Fruit fly (Drosophila melanogaster) whole organism, prepupa: ENCODE results near the gene Pde9.

Experiments
- Blimp-1 ChIP-seq: fragments of 200-800 bp; sonication (Bioruptor generic); optimal IDR thresholded peaks from 3 replicates; lab custom pipeline; 2017; ENCODE audit warnings: missing biosample characterization, missing genetic modification characterization, mild to moderate bottlenecking, moderate library complexity, missing genetic modification reagents
- CG10631 ChIP-seq: fragments of 200-800 bp; sonication (Bioruptor generic); optimal IDR thresholded peaks from 2 replicates; lab custom pipeline; 2016; ENCODE audit warnings: missing biosample characterization, missing genetic modification characterization
- CG10669 ChIP-seq: fragments of 200-800 bp; sonication (Bioruptor generic); optimal IDR thresholded peaks from 3 replicates; lab custom pipeline; 2018; ENCODE audit warnings: missing biosample characterization, mild to moderate bottlenecking, missing genetic modification characterization, moderate library complexity
- CG11294 ChIP-seq: fragments of 200-800 bp; sonication (Bioruptor generic); IDR thresholded peaks from 2 replicates; pipeline ENCODE4 v1.3.6; 2022; ENCODE audit warnings: missing biosample characterization, missing genetic modification characterization
- CG11902 ChIP-seq: fragments of 200-800 bp; sonication (Bioruptor generic); optimal IDR thresholded peaks from 3 replicates; lab custom pipeline; 2016; ENCODE audit warnings: missing biosample characterization, missing genetic modification characterization
- CG15336 ChIP-seq: fragments of 200-800 bp; sonication (Bioruptor generic); IDR thresholded peaks from 2 replicates; pipeline ENCODE4 v1.3.6; 2022; ENCODE audit warnings: missing biosample characterization, missing genetic modification characterization
- CG1621 ChIP-seq: fragments of 200-800 bp; sonication (Bioruptor generic); optimal IDR thresholded peaks from 3 replicates; lab custom pipeline; 2018; ENCODE audit warnings: missing biosample characterization, mild to moderate bottlenecking, missing genetic modification characterization
- CG31627 ChIP-seq: fragments of 200-800 bp; sonication (Bioruptor generic); optimal IDR thresholded peaks from 3 replicates; lab custom pipeline; 2016; ENCODE audit warnings: missing biosample characterization, missing genetic modification characterization
- CG32006 ChIP-seq: fragments of 200-800 bp; sonication (Bioruptor generic); optimal IDR thresholded peaks from 3 replicates; lab custom pipeline; 2017; ENCODE audit warnings: missing biosample characterization, mild to moderate bottlenecking, missing genetic modification characterization
- CG3919 ChIP-seq: fragments of 200-800 bp; sonication (Bioruptor generic); optimal IDR thresholded peaks from 3 replicates; lab custom pipeline; 2016; ENCODE audit warnings: missing biosample characterization, missing genetic modification characterization
- CG6163 ChIP-seq: fragments of 200-800 bp; sonication (Bioruptor generic); IDR thresholded peaks from 3 replicates; pipeline ENCODE4 v1.3.6; 2022; ENCODE audit warnings: missing biosample characterization, missing genetic modification characterization
- CG6276 ChIP-seq: fragments of 200-800 bp; sonication (Bioruptor generic); optimal IDR thresholded peaks from 2 replicates; lab custom pipeline; 2017; ENCODE audit warnings: missing biosample characterization, mild to moderate bottlenecking, missing genetic modification characterization
- CG6808 ChIP-seq: fragments of 200-800 bp; sonication (Bioruptor generic); optimal IDR thresholded peaks from 3 replicates; lab custom pipeline; 2017; ENCODE audit warnings: missing biosample characterization, missing genetic modification characterization, mild to moderate bottlenecking, moderate library complexity, missing genetic modification reagents
- CG6854 ChIP-seq: fragments of 200-800 bp; sonication (Bioruptor generic); optimal IDR thresholded peaks from 2 replicates; lab custom pipeline; 2017; ENCODE audit warnings: missing biosample characterization, mild to moderate bottlenecking, missing genetic modification characterization
- CG7368 ChIP-seq: fragments of 200-800 bp; sonication (Bioruptor generic); optimal IDR thresholded peaks from 3 replicates; lab custom pipeline; 2016; ENCODE audit warnings: missing biosample characterization, missing genetic modification characterization
- CG8119 ChIP-seq: fragments of 200-800 bp; sonication (Bioruptor generic); IDR thresholded peaks from 3 replicates; pipeline ENCODE4 v1.3.6; 2022; ENCODE audit warnings: missing biosample characterization, missing genetic modification characterization
- CG8319 ChIP-seq: fragments of 200-800 bp; sonication (Bioruptor generic); optimal IDR thresholded peaks from 3 replicates; lab custom pipeline; 2016; ENCODE audit warnings: missing biosample characterization, missing genetic modification characterization
- CG8632 ChIP-seq: fragments of 200-800 bp; sonication (Bioruptor generic); optimal IDR thresholded peaks from 3 replicates; lab custom pipeline; 2016; ENCODE audit warnings: missing biosample characterization, missing genetic modification characterization
- CG9139 ChIP-seq: fragments of 200-800 bp; sonication (Bioruptor generic); optimal IDR thresholded peaks from 3 replicates; lab custom pipeline; 2017; ENCODE audit warnings: missing biosample characterization, mild to moderate bottlenecking, missing genetic modification characterization
- Eip75B ChIP-seq: fragments of 200-800 bp; sonication (Bioruptor generic); optimal IDR thresholded peaks from 3 replicates; lab custom pipeline; 2016; ENCODE audit warnings: missing biosample characterization, missing genetic modification characterization
- Eip93F ChIP-seq: fragments of 200-800 bp; sonication (Bioruptor generic); optimal IDR thresholded peaks from 2 replicates; lab custom pipeline; 2016; ENCODE audit warnings: missing biosample characterization, mild to moderate bottlenecking, missing genetic modification characterization
- Gug ChIP-seq: fragments of 200-800 bp; sonication (Bioruptor generic); IDR thresholded peaks from 2 replicates; pipeline ENCODE4 v1.3.6; 2022; ENCODE audit warnings: missing biosample characterization, missing genetic modification characterization
- Hr38 ChIP-seq: sonication (Bioruptor generic); optimal IDR thresholded peaks from 2 replicates; lab custom pipeline; 2016; ENCODE audit warnings: missing biosample characterization, missing genetic modification characterization
- Hr39 ChIP-seq: fragments of 200-800 bp; sonication (Bioruptor generic); optimal IDR thresholded peaks from 2 replicates; lab custom pipeline; 2016; ENCODE audit warnings: missing biosample characterization, missing genetic modification characterization
- Lpt ChIP-seq: fragments of 200-800 bp; sonication (Bioruptor generic); optimal IDR thresholded peaks from 3 replicates; lab custom pipeline; 2016; ENCODE audit warnings: missing biosample characterization, missing genetic modification characterization
- Met ChIP-seq: fragments of 200-800 bp; sonication (Bioruptor generic); optimal IDR thresholded peaks from 3 replicates; lab custom pipeline; 2016; ENCODE audit warnings: missing biosample characterization, missing genetic modification characterization
- OdsH ChIP-seq: fragments of 200-800 bp; sonication (Bioruptor generic); optimal IDR thresholded peaks from 3 replicates; lab custom pipeline; 2016; ENCODE audit warnings: missing biosample characterization, missing genetic modification characterization
- Sox14 ChIP-seq: fragments of 200-800 bp; sonication (Bioruptor generic); optimal IDR thresholded peaks from 3 replicates; lab custom pipeline; 2016; ENCODE audit warnings: missing biosample characterization, missing genetic modification characterization
- Sox15 ChIP-seq: fragments of 200-800 bp; sonication (Bioruptor generic); optimal IDR thresholded peaks from 3 replicates; lab custom pipeline; 2016; ENCODE audit warnings: missing biosample characterization, missing genetic modification characterization
- achi ChIP-seq: fragments of 200-800 bp; sonication (Bioruptor generic); optimal IDR thresholded peaks from 3 replicates; lab custom pipeline; 2016; ENCODE audit warnings: missing biosample characterization, missing genetic modification characterization
- acj6 ChIP-seq: fragments of 200-800 bp; sonication (Bioruptor generic); optimal IDR thresholded peaks from 3 replicates; lab custom pipeline; 2016; ENCODE audit warnings: missing biosample characterization, missing genetic modification characterization
- cyc ChIP-seq: fragments of 200-800 bp; sonication (Bioruptor generic); optimal IDR thresholded peaks from 3 replicates; lab custom pipeline; 2016; ENCODE audit warnings: missing biosample characterization, missing genetic modification characterization
- dac ChIP-seq: fragments of 200-800 bp; sonication (Bioruptor generic); optimal IDR thresholded peaks from 2 replicates; lab custom pipeline; 2017; ENCODE audit warnings: missing biosample characterization, mild to moderate bottlenecking, missing genetic modification characterization
- esn ChIP-seq: fragments of 200-800 bp; sonication (Bioruptor generic); optimal IDR thresholded peaks from 2 replicates; lab custom pipeline; 2016; ENCODE audit warnings: missing biosample characterization, mild to moderate bottlenecking, missing genetic modification characterization, moderate library complexity
- fd85E ChIP-seq: fragments of 200-800 bp; sonication (Bioruptor generic); optimal IDR thresholded peaks from 3 replicates; lab custom pipeline; 2016; ENCODE audit warnings: missing biosample characterization, missing genetic modification characterization
- fkh ChIP-seq: fragments of 200-800 bp; sonication (Bioruptor generic); optimal IDR thresholded peaks from 3 replicates; lab custom pipeline; 2017; ENCODE audit warnings: missing biosample characterization, mild to moderate bottlenecking, missing genetic modification characterization, moderate library complexity
- net ChIP-seq: fragments of 200-800 bp; sonication (Bioruptor generic); optimal IDR thresholded peaks from 3 replicates; lab custom pipeline; 2016; ENCODE audit warnings: missing biosample characterization, missing genetic modification characterization
- pdm3 ChIP-seq: fragments of 200-800 bp; sonication (Bioruptor generic); optimal IDR thresholded peaks from 3 replicates; lab custom pipeline; 2016; ENCODE audit warnings: missing biosample characterization, missing genetic modification characterization
- salr ChIP-seq, 2 experiments: fragments of 200-800 bp; sonication (Bioruptor generic); optimal IDR thresholded peaks; 3 replicates each; lab custom pipeline; 2016 to 2018; ENCODE audit warnings: missing biosample characterization in 2 of 2, missing genetic modification characterization in 2 of 2, mild to moderate bottlenecking in 1 of 2
- ss ChIP-seq, 2 experiments: fragments of 200-800 bp; sonication (Bioruptor generic); optimal IDR thresholded peaks; 2 replicates in 1 of 2; 3 replicates in 1 of 2; lab custom pipeline; 2017 to 2018; ENCODE audit warnings: mild to moderate bottlenecking in 2 of 2, missing biosample characterization in 2 of 2, missing genetic modification characterization in 2 of 2, moderate library complexity in 1 of 2
- svp ChIP-seq: fragments of 200-800 bp; sonication (Bioruptor generic); peaks from one replicate; lab custom pipeline; 2016; ENCODE audit warnings: missing biosample characterization, missing genetic modification characterization
- topi ChIP-seq: fragments of 200-800 bp; sonication (Bioruptor generic); optimal IDR thresholded peaks from 3 replicates; lab custom pipeline; 2016; ENCODE audit warnings: missing biosample characterization, missing genetic modification characterization

Pde9 gene

dm6 chrX:12747746-12748710 lies 149.1 kb downstream of the Pde9 start (continued):
- TF ChIP-seq Met (GFP tag; lab: Kevin White, UChicago) (peak; percentile 30), CG31627 (GFP tag; lab: Kevin White, UChicago) (peak; percentile 31), CG8119 (GFP tag; lab: Robert Waterston, UW) (peak; percentile 16; the same call in 2 of the 3 replicates), ss (GFP tag; optimal IDR thresholded peaks at IDR 0.05; lab: Kevin White, UChicago) (peak; percentile 46 to 58), CG3919 (GFP tag; lab: Kevin White, UChicago) (peak; percentile 64), topi (GFP tag; lab: Kevin White, UChicago) (peak; percentile 64), Sox15 (GFP tag; lab: Kevin White, UChicago) (peak; percentile 52), Blimp-1 (GFP tag; lab: Kevin White, UChicago) (no peak), fkh (GFP tag; lab: Kevin White, UChicago) (no peak), Eip93F (GFP tag; lab: Kevin White, UChicago) (peak; percentile 22), CG7368 (GFP tag; lab: Kevin White, UChicago) (no peak), CG15336 (GFP tag; lab: Robert Waterston, UW) (peak; percentile 19; the same call in 1 of the 2 replicates), CG11902 (GFP tag; lab: Kevin White, UChicago) (peak; percentile 25), CG6808 (GFP tag; lab: Kevin White, UChicago) (peak; percentile 57), esn (peak; percentile 52), pdm3 (GFP tag; lab: Kevin White, UChicago) (peak; percentile 40), OdsH (peak; percentile 61), svp (GFP tag; lab: Kevin White, UChicago) (peak; percentile 83), Hr38 (no peak), CG10631 (GFP tag; lab: Kevin White, UChicago) (peak; percentile 63), CG1621 (tag; lab: Kevin White, UChicago) (no peak), Gug (GFP tag; lab: Robert Waterston, UW) (no peak), CG11294 (no peak), Sox14 (GFP tag; lab: Kevin White, UChicago) (peak; percentile 15), cyc (GFP tag; lab: Kevin White, UChicago) (peak; percentile 38), Eip75B (GFP tag; lab: Kevin White, UChicago) (no peak), CG8319 (GFP tag; lab: Kevin White, UChicago) (no peak), CG32006 (GFP tag; lab: Kevin White, UChicago) (peak; percentile 68), fd85E (GFP tag; lab: Kevin White, UChicago) (no peak), Hr39 (GFP tag; lab: Kevin White, UChicago) (peak; percentile 46), CG10669 (GFP tag; lab: Kevin White, UChicago) (peak; percentile 44), CG9139 (GFP tag; lab: Kevin White, UChicago) (no peak), acj6 (GFP tag; lab: Kevin White, UChicago) (peak; percentile 62), dac (GFP tag; lab: Kevin White, UChicago) (no peak), CG6276 (GFP tag; lab: Kevin White, UChicago) (peak; percentile 43), net (GFP tag; lab: Kevin White, UChicago) (peak; percentile 34)

DNA sequence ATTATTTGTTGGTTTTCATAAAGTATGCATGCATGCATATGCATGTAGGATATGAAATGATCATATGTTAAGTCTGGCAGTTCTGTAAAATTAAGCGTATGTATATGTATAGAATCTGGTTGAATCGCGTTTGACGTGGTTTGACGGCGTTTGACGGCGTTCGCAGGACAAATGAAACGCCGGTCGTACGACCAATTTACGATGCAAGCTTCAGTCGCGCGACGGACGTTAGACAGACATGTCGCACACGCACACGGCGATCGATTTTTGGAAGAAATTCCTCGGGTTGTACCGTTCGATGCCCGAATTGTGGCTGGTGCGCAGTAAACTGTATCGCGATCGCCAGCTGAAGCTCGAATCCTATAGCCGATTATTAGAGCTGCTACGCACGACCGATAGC lies 152.0 kb downstream of the Pde9 start:
- TF ChIP-seq Lpt (GFP tag; lab: Kevin White, UChicago) = no peak
- TF ChIP-seq CG6854 = no peak
- no peak for TF ChIP-seq fd85E (GFP tag; lab: Kevin White, UChicago)
- no peak for TF ChIP-seq dac (GFP tag; lab: Kevin White, UChicago)
- TF ChIP-seq ss (GFP tag; optimal IDR thresholded peaks at IDR 0.05; lab: Kevin White, UChicago) = no peak
- TF ChIP-seq CG8632 (GFP tag; lab: Kevin White, UChicago) = no peak
- TF ChIP-seq Gug (GFP tag; lab: Robert Waterston, UW) = no peak
- TF ChIP-seq salr (GFP tag; optimal IDR thresholded peaks at IDR 0.05; lab: Kevin White, UChicago) = no peak
- no peak for TF ChIP-seq CG6808 (GFP tag; lab: Kevin White, UChicago)
- TF ChIP-seq CG6163 (GFP tag; lab: Robert Waterston, UW) = no peak
- no peak for TF ChIP-seq Sox14 (GFP tag; lab: Kevin White, UChicago)
- no peak for TF ChIP-seq achi (GFP tag; lab: Kevin White, UChicago)
